Worm (Caenorhabditis elegans) whole organism, mixed stage, embryonic: ENCODE results near the gene pqn-57.

Experiments used
- ceh-83 ChIP-seq: fragments of 200-800 bp; sonication (Bioruptor generic); optimal IDR thresholded peaks from 2 replicates; lab custom pipeline; 2018; ENCODE audit warnings: mild to moderate bottlenecking, missing genetic modification characterization, missing compliant biosample characterization
- lin-13 ChIP-seq: fragments of 150-350 bp; optimal IDR thresholded peaks from 2 replicates; lab custom pipeline; 2014; ENCODE audit warnings: missing biosample characterization, missing genetic modification characterization
- unc-62 ChIP-seq: fragments of 150-350 bp; optimal IDR thresholded peaks from 2 replicates; lab custom pipeline; 2014; ENCODE audit warnings: missing biosample characterization, missing genetic modification reagents, missing genetic modification characterization

DNA sequence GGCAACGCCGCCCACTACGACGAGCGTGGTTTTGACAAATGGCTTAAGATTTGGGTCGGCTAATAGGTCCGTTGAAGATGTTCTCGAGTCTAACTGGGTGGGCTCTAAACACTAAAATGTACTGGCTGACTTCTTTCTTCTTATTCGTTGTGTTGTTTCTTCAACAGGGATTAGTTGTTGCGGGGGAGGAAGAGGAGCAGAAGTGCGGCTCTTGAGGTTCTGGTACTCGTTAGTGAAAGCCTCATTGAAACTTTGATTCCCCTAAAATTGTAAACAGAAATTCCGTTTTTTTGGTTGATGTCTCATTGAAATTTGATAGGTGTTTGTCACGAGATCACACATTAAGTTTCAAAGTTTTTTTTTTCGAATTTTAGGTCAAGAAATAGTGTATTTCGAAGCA lies 10.0 kb downstream of the pqn-57 start:
- TF ChIP-seq lin-13 (tag; lab: Kevin White, UChicago) (no peak), unc-62 (no peak), ceh-83 (GFP tag; lab: Kevin White, UChicago) (no peak)
